Worm (Caenorhabditis elegans) whole organism, midembryonic: ENCODE data around the gene pkd-2.

ENCODE experiments used
- T22C8.4 ChIP-seq: fragments of 200-800 bp; sonication (Bioruptor generic); IDR thresholded peaks from 2 replicates; pipeline ENCODE4 v1.3.6; 2022; ENCODE audit warnings: missing genetic modification characterization, missing compliant biosample characterization
- cog-1 ChIP-seq: sonication (generic microtip); optimal IDR thresholded peaks from 2 replicates; lab custom pipeline; 2016; ENCODE audit warnings: missing genetic modification characterization, missing compliant biosample characterization
- flt-1 ChIP-seq: fragments of 200-800 bp; sonication (Bioruptor generic); IDR thresholded peaks from 2 replicates; pipeline ENCODE4 v1.3.6; 2022; ENCODE audit warnings: missing genetic modification characterization, missing compliant biosample characterization
- klf-2 ChIP-seq: fragments of 200-800 bp; sonication (Bioruptor generic); conservative IDR thresholded peaks from 2 replicates; pipeline ENCODE4 v1.3.6; 2022; ENCODE audit warnings: missing genetic modification reagents, missing genetic modification characterization, missing compliant biosample characterization
- med-1 ChIP-seq: sonication (generic microtip); optimal IDR thresholded peaks from 2 replicates; lab custom pipeline; 2017; ENCODE audit warnings: missing genetic modification characterization, mild to moderate bottlenecking, missing compliant biosample characterization, antibody characterized with exemption, missing genetic modification reagents; ENCODE audit not compliant: insufficient read depth
- ref-1 ChIP-seq: fragments of 200-800 bp; sonication (Bioruptor generic); conservative IDR thresholded peaks from 2 replicates; pipeline ENCODE4 v1.3.6; 2022; ENCODE audit warnings: missing genetic modification reagents, missing genetic modification characterization, missing compliant biosample characterization
- tab-1 ChIP-seq: fragments of 200-800 bp; sonication (Bioruptor generic); IDR thresholded peaks from 2 replicates; pipeline ENCODE4 v1.3.6; 2022; ENCODE audit warnings: missing genetic modification characterization, missing compliant biosample characterization
- ztf-23 ChIP-seq: fragments of 200-800 bp; sonication (Bioruptor generic); IDR thresholded peaks from 2 replicates; pipeline ENCODE4 v1.3.6; 2022; ENCODE audit warnings: missing genetic modification reagents, missing genetic modification characterization, missing compliant biosample characterization
- ztf-29 ChIP-seq: fragments of 200-800 bp; sonication (Bioruptor generic); IDR thresholded peaks from 2 replicates; pipeline ENCODE4 v1.3.6; 2022; ENCODE audit warnings: missing genetic modification reagents, missing genetic modification characterization, missing compliant biosample characterization

pkd-2 gene

ce11 chrIV:15220253-15220652 lies 14.5 kb downstream of the pkd-2 start, which contains the start of gene Y40H7A.11:
TSS of gene Y40H7A.11 (minus strand) at chrIV:15220353.
- TF ChIP-seq T22C8.4 (GFP tag; lab: Robert Waterston, UW) (no peak), klf-2 (GFP tag; lab: Robert Waterston, UW) (no peak), ztf-23 (GFP tag; lab: Robert Waterston, UW) (no peak), ref-1 (no peak), med-1 (GFP tag; lab: Kevin White, UChicago) (no peak), flt-1 (no peak)

- no peak for TF ChIP-seq flt-1
- no peak for TF ChIP-seq ref-1
- no peak for TF ChIP-seq T22C8.4 (GFP tag; lab: Robert Waterston, UW)
- no peak for TF ChIP-seq cog-1 (tag; lab: Kevin White, UChicago)
- TF ChIP-seq klf-2 (GFP tag; lab: Robert Waterston, UW), result no peak
- no peak for TF ChIP-seq ztf-23 (GFP tag; lab: Robert Waterston, UW)
- no peak for TF ChIP-seq ztf-29 (GFP tag; lab: Robert Waterston, UW)
- no peak for TF ChIP-seq tab-1 (GFP tag; lab: Robert Waterston, UW)
- TF ChIP-seq med-1 (GFP tag; lab: Kevin White, UChicago), result no peak
Observed at ce11 chrIV:15215470-15215869, 19.3 kb downstream of the pkd-2 start, which contains the start of gene Y40H7A.10. TSS of gene Y40H7A.10 (minus strand) at chrIV:15215597.

- no peak for TF ChIP-seq ztf-23 (GFP tag; lab: Robert Waterston, UW)
- no peak for TF ChIP-seq flt-1
- no peak for TF ChIP-seq tab-1 (GFP tag; lab: Robert Waterston, UW)
Observed at ce11 chrIV:15214694-15215093, 20.1 kb downstream of the pkd-2 start.

- TF ChIP-seq T22C8.4 (GFP tag; lab: Robert Waterston, UW), result no peak
- TF ChIP-seq med-1 (GFP tag; lab: Kevin White, UChicago), result no peak
- TF ChIP-seq ztf-29 (GFP tag; lab: Robert Waterston, UW), result no peak
- TF ChIP-seq tab-1 (GFP tag; lab: Robert Waterston, UW), result no peak
- TF ChIP-seq ztf-23 (GFP tag; lab: Robert Waterston, UW), result no peak
- TF ChIP-seq ref-1, result no peak
- no peak for TF ChIP-seq cog-1 (tag; lab: Kevin White, UChicago)
- TF ChIP-seq flt-1, result no peak
- no peak for TF ChIP-seq klf-2 (GFP tag; lab: Robert Waterston, UW)
Observed at ce11 chrIV:15210482-15210881, 24.3 kb downstream of the pkd-2 start.

ce11 chrIV:15206649-15207048 lies 28.1 kb downstream of the pkd-2 start:
- no peak for TF ChIP-seq ztf-23 (GFP tag; lab: Robert Waterston, UW)

- TF ChIP-seq ztf-23 (GFP tag; lab: Robert Waterston, UW) (no peak), flt-1 (no peak), ztf-29 (GFP tag; lab: Robert Waterston, UW) (no peak), T22C8.4 (GFP tag; lab: Robert Waterston, UW) (no peak), med-1 (GFP tag; lab: Kevin White, UChicago) (no peak)
Observed at ce11 chrIV:15202923-15203322, 31.9 kb downstream of the pkd-2 start, which contains the start of gene sra-30. TSS of gene sra-30 (minus strand) at chrIV:15203023.

- peak; percentile 75; the same call in 1 of the 2 replicates for TF ChIP-seq tab-1 (GFP tag; lab: Robert Waterston, UW)
- peak; percentile 80 for TF ChIP-seq ztf-23 (GFP tag; lab: Robert Waterston, UW)
- TF ChIP-seq flt-1, result peak; percentile 41
- TF ChIP-seq klf-2 (GFP tag; lab: Robert Waterston, UW), result peak; percentile 69
Observed at ce11 chrIV:15189450-15189849, 45.3 kb downstream of the pkd-2 start.

- TF ChIP-seq klf-2 (GFP tag; lab: Robert Waterston, UW), result 0 out of 2 replicates have a peak, but pooled peaks have one; percentile 70
Observed at ce11 chrIV:15188298-15188883, 46.4 kb downstream of the pkd-2 start.

ce11 chrIV:15187517-15188181 lies 47.1 kb downstream of the pkd-2 start:
- no peak for TF ChIP-seq flt-1
- no peak for TF ChIP-seq med-1 (GFP tag; lab: Kevin White, UChicago)
- no peak for TF ChIP-seq cog-1 (tag; lab: Kevin White, UChicago)
- no peak for TF ChIP-seq T22C8.4 (GFP tag; lab: Robert Waterston, UW)
- no peak for TF ChIP-seq klf-2 (GFP tag; lab: Robert Waterston, UW)
- no peak for TF ChIP-seq ztf-29 (GFP tag; lab: Robert Waterston, UW)
- no peak for TF ChIP-seq ztf-23 (GFP tag; lab: Robert Waterston, UW)
- no peak for TF ChIP-seq ref-1

- TF ChIP-seq ref-1 (no peak), flt-1 (no peak), ztf-29 (GFP tag; lab: Robert Waterston, UW) (no peak), tab-1 (GFP tag; lab: Robert Waterston, UW) (no peak), ztf-23 (GFP tag; lab: Robert Waterston, UW) (no peak), klf-2 (GFP tag; lab: Robert Waterston, UW) (no peak), med-1 (GFP tag; lab: Kevin White, UChicago) (no peak), T22C8.4 (GFP tag; lab: Robert Waterston, UW) (no peak), cog-1 (tag; lab: Kevin White, UChicago) (no peak)
Observed at ce11 chrIV:15179615-15180014, 55.2 kb downstream of the pkd-2 start, which contains the start of gene srd-23. TSS of gene srd-23 (plus strand) at chrIV:15179915.
